Worm (Caenorhabditis elegans) whole organism, L2 larva: ENCODE results near the gene cgt-2.
"Not testable (repeated sequence)": the region's sequence is repeated elsewhere in the genome, so short reads cannot be mapped to it uniquely, and the experiment has no call there.

ENCODE experiments used
- C34F6.9 ChIP-seq: fragments of 150-350 bp; optimal IDR thresholded peaks from 2 replicates; lab custom pipeline; 2014; ENCODE audit warnings: missing biosample characterization, missing genetic modification characterization
- F13H6.1 ChIP-seq: sonication (generic microtip); optimal IDR thresholded peaks from 2 replicates; lab custom pipeline; 2016; ENCODE audit warnings: missing genetic modification characterization, missing compliant biosample characterization
- R02D3.7 ChIP-seq: fragments of 150-350 bp; optimal IDR thresholded peaks from 2 replicates; lab custom pipeline; 2014; ENCODE audit warnings: missing biosample characterization, missing genetic modification characterization
- Y55F3AM.14 ChIP-seq: fragments of 200-800 bp; sonication (Bioruptor generic); optimal IDR thresholded peaks from 2 replicates; lab custom pipeline; 2018; ENCODE audit warnings: mild to moderate bottlenecking, missing genetic modification characterization, missing compliant biosample characterization
- ZK546.5 ChIP-seq: sonication (generic microtip); optimal IDR thresholded peaks from 2 replicates; lab custom pipeline; 2017; ENCODE audit warnings: missing biosample characterization, missing genetic modification characterization
- alr-1 ChIP-seq: fragments of 150-350 bp; optimal IDR thresholded peaks from 2 replicates; lab custom pipeline; 2014; ENCODE audit warnings: missing biosample characterization, missing genetic modification characterization
- aly-2 ChIP-seq: fragments of 150-350 bp; optimal IDR thresholded peaks from 2 replicates; lab custom pipeline; 2014; ENCODE audit warnings: missing biosample characterization, missing genetic modification characterization
- ama-1 ChIP-seq: fragments of 150-350 bp; optimal IDR thresholded peaks from 2 replicates; lab custom pipeline; 2018; ENCODE audit warnings: inconsistent platforms
- blmp-1 ChIP-seq: sonication (generic microtip); optimal IDR thresholded peaks from 2 replicates; lab custom pipeline; 2017; ENCODE audit warnings: missing genetic modification characterization, mild to moderate bottlenecking, missing compliant biosample characterization, antibody characterized with exemption, moderate library complexity; ENCODE audit not compliant: insufficient read depth
- ceh-82 ChIP-seq: fragments of 150-350 bp; optimal IDR thresholded peaks from 2 replicates; lab custom pipeline; 2014; ENCODE audit warnings: missing biosample characterization, missing genetic modification characterization
- crh-2 ChIP-seq: sonication (generic microtip); optimal IDR thresholded peaks from 2 replicates; lab custom pipeline; 2017; ENCODE audit warnings: missing biosample characterization, missing genetic modification characterization
- dmd-4 ChIP-seq: sonication (generic microtip); optimal IDR thresholded peaks from 2 replicates; lab custom pipeline; 2017; ENCODE audit warnings: missing biosample characterization, missing genetic modification characterization
- egl-27 ChIP-seq: sonication (generic microtip); optimal IDR thresholded peaks from 3 replicates; lab custom pipeline; 2017; ENCODE audit warnings: missing biosample characterization, missing genetic modification reagents, missing genetic modification characterization
- elt-1 ChIP-seq: fragments of 150-350 bp; optimal IDR thresholded peaks from 2 replicates; lab custom pipeline; 2014; ENCODE audit warnings: missing biosample characterization, missing genetic modification characterization
- fos-1 ChIP-seq: fragments of 150-350 bp; optimal IDR thresholded peaks from 2 replicates; lab custom pipeline; 2014; ENCODE audit warnings: missing biosample characterization, missing genetic modification characterization
- gmeb-1 ChIP-seq: fragments of 150-350 bp; optimal IDR thresholded peaks from 2 replicates; lab custom pipeline; 2014; ENCODE audit warnings: missing biosample characterization, missing genetic modification characterization
- lin-11 ChIP-seq: fragments of 150-350 bp; sonication (generic microtip); optimal IDR thresholded peaks from 2 replicates; lab custom pipeline; 2014; ENCODE audit warnings: missing biosample characterization, missing genetic modification characterization, inconsistent platforms, mixed read lengths
- lin-13 ChIP-seq: fragments of 150-350 bp; optimal IDR thresholded peaks from 2 replicates; lab custom pipeline; 2014; ENCODE audit warnings: missing biosample characterization, missing genetic modification reagents, missing genetic modification characterization
- lin-39 ChIP-seq: fragments of 150-350 bp; optimal IDR thresholded peaks from 2 replicates; lab custom pipeline; 2014; ENCODE audit warnings: missing biosample characterization, missing genetic modification reagents, missing genetic modification characterization
- lsy-2 ChIP-seq, 2 experiments: fragments of 150-350 bp in 1 of 2; sonication (generic microtip) in 1 of 2; optimal IDR thresholded peaks; 2 replicates each; lab custom pipeline; 2014 to 2017; ENCODE audit warnings: missing biosample characterization in 2 of 2, missing genetic modification characterization in 2 of 2
- mab-5 ChIP-seq: fragments of 150-350 bp; optimal IDR thresholded peaks from 2 replicates; lab custom pipeline; 2014; ENCODE audit warnings: missing biosample characterization, missing genetic modification characterization
- mbf-1 ChIP-seq: sonication (generic microtip); optimal IDR thresholded peaks from 2 replicates; lab custom pipeline; 2017; ENCODE audit warnings: missing biosample characterization, missing genetic modification characterization
- mdl-1 ChIP-seq, 2 experiments: fragments of 150-350 bp in 1 of 2; sonication (generic microtip) in 1 of 2; optimal IDR thresholded peaks; 2 replicates each; lab custom pipeline; 2017; ENCODE audit warnings: missing biosample characterization in 2 of 2, missing genetic modification characterization in 2 of 2
- nhr-10 ChIP-seq: sonication (generic microtip); optimal IDR thresholded peaks from 2 replicates; lab custom pipeline; 2017; ENCODE audit warnings: missing biosample characterization, missing genetic modification characterization
- nhr-12 ChIP-seq: fragments of 150-350 bp; optimal IDR thresholded peaks from 2 replicates; lab custom pipeline; 2014; ENCODE audit warnings: missing biosample characterization, missing genetic modification characterization
- nhr-129 ChIP-seq: fragments of 150-350 bp; optimal IDR thresholded peaks from 2 replicates; lab custom pipeline; 2014; ENCODE audit warnings: missing biosample characterization, missing genetic modification characterization
- nhr-21 ChIP-seq: fragments of 150-350 bp; optimal IDR thresholded peaks from 2 replicates; lab custom pipeline; 2014; ENCODE audit warnings: missing biosample characterization, missing genetic modification characterization
- nhr-23 ChIP-seq: fragments of 150-350 bp; optimal IDR thresholded peaks from 2 replicates; lab custom pipeline; 2014; ENCODE audit warnings: missing biosample characterization, missing genetic modification reagents, missing genetic modification characterization
- nhr-237 ChIP-seq: fragments of 150-350 bp; optimal IDR thresholded peaks from 2 replicates; lab custom pipeline; 2014; ENCODE audit warnings: missing biosample characterization, missing genetic modification characterization
- nhr-25 ChIP-seq: fragments of 150-350 bp; sonication (generic microtip); optimal IDR thresholded peaks from 3 replicates; lab custom pipeline; 2014; ENCODE audit warnings: missing biosample characterization, missing genetic modification characterization
- nhr-6 ChIP-seq: fragments of 150-350 bp; optimal IDR thresholded peaks from 2 replicates; lab custom pipeline; 2014; ENCODE audit warnings: missing biosample characterization, missing genetic modification characterization
- peb-1 ChIP-seq: fragments of 150-350 bp; optimal IDR thresholded peaks from 2 replicates; lab custom pipeline; 2014; ENCODE audit warnings: missing biosample characterization, missing genetic modification characterization
- sem-4 ChIP-seq: fragments of 150-350 bp; optimal IDR thresholded peaks from 2 replicates; lab custom pipeline; 2014; ENCODE audit warnings: missing biosample characterization, missing genetic modification reagents, missing genetic modification characterization
- skn-1 ChIP-seq: sonication (generic microtip); optimal IDR thresholded peaks from 2 replicates; lab custom pipeline; 2017; ENCODE audit warnings: missing biosample characterization, missing genetic modification characterization
- sma-3 ChIP-seq: sonication (generic microtip); optimal IDR thresholded peaks from 2 replicates; lab custom pipeline; 2016; ENCODE audit warnings: missing genetic modification reagents, missing genetic modification characterization, missing compliant biosample characterization
- sma-9 ChIP-seq, 2 experiments: fragments of 150-350 bp in 1 of 2; sonication (generic microtip) in 1 of 2; optimal IDR thresholded peaks; 2 replicates each; lab custom pipeline; 2014 to 2016; ENCODE audit warnings: missing genetic modification characterization in 2 of 2, mild to moderate bottlenecking in 1 of 2, missing biosample characterization in 1 of 2, missing compliant biosample characterization in 1 of 2, missing genetic modification reagents in 1 of 2, moderate library complexity in 1 of 2
- unc-39 ChIP-seq: fragments of 150-350 bp; optimal IDR thresholded peaks from 2 replicates; lab custom pipeline; 2014; ENCODE audit warnings: missing biosample characterization, missing genetic modification characterization
- unc-55 ChIP-seq: fragments of 150-350 bp; sonication (generic microtip); optimal IDR thresholded peaks from 3 replicates; lab custom pipeline; 2014; ENCODE audit warnings: missing biosample characterization, missing genetic modification reagents, missing genetic modification characterization
- unc-62 ChIP-seq: fragments of 150-350 bp; optimal IDR thresholded peaks from 2 replicates; lab custom pipeline; 2014; ENCODE audit warnings: missing biosample characterization, missing genetic modification reagents, missing genetic modification characterization
- ztf-4 ChIP-seq: fragments of 150-350 bp; optimal IDR thresholded peaks from 2 replicates; lab custom pipeline; 2014; ENCODE audit warnings: missing biosample characterization, missing genetic modification characterization

The cgt-2 gene

ce11 chrX:17694669-17695282 is at the start of gene cgt-2:
Gene cgt-2, plus strand, starts transcription at chrX:17695232.
- TF ChIP-seq nhr-237 (tag; lab: Kevin White, UChicago) (no peak), C34F6.9 (tag; lab: Kevin White, UChicago) (no peak), lsy-2 (tag; optimal IDR thresholded peaks at IDR 0.05; lab: Kevin White, UChicago) (no peak), sma-3 (GFP tag; lab: Kevin White, UChicago) (no peak), Y55F3AM.14 (no peak), unc-39 (tag; lab: Kevin White, UChicago) (no peak), skn-1 (peak; percentile 72), sem-4 (tag; lab: Kevin White, UChicago) (no peak), ceh-82 (no peak), gmeb-1 (tag; lab: Kevin White, UChicago) (no peak), crh-2 (peak; percentile 20), elt-1 (tag; lab: Kevin White, UChicago) (no peak), blmp-1 (no peak), nhr-23 (tag; lab: Kevin White, UChicago) (no peak), unc-62 (GFP tag; lab: Kevin White, UChicago) (no peak), unc-55 (no peak), F13H6.1 (tag; lab: Kevin White, UChicago) (no peak), fos-1 (peak; percentile 77), ztf-4 (tag; lab: Kevin White, UChicago) (no peak), aly-2 (tag; lab: Kevin White, UChicago) (no peak), egl-27 (tag; lab: Kevin White, UChicago) (no peak), nhr-6 (tag; lab: Kevin White, UChicago) (no peak), mbf-1 (tag; lab: Kevin White, UChicago) (no peak)

ce11 chrX:17649380-17649779 is 45.7 kb upstream of the cgt-2 start, which contains the start of gene tmem-218:
Gene tmem-218, plus strand, starts transcription at chrX:17649680.
- not testable (repeated sequence) for TF ChIP-seq sma-9 (GFP tag; optimal IDR thresholded peaks at IDR 0.05; lab: Kevin White, UChicago); sma-9 (tag; optimal IDR thresholded peaks at IDR 0.05; lab: Kevin White, UChicago); mdl-1 (tag; optimal IDR thresholded peaks at IDR 0.05; lab: Kevin White, UChicago); gmeb-1 (tag; lab: Kevin White, UChicago)

ce11 chrX:17662146-17662545 is 32.9 kb upstream of the cgt-2 start, which contains the start of gene nlp-6:
Gene nlp-6, plus strand, starts transcription at chrX:17662446.
- TF ChIP-seq F13H6.1 (tag; lab: Kevin White, UChicago) (no peak), ztf-4 (tag; lab: Kevin White, UChicago) (no peak), nhr-6 (tag; lab: Kevin White, UChicago) (no peak), lin-13 (GFP tag; lab: Kevin White, UChicago) (no peak), lin-11 (tag; lab: Kevin White, UChicago) (no peak), mab-5 (no peak), R02D3.7 (tag; lab: Kevin White, UChicago) (no peak), unc-55 (no peak), mbf-1 (tag; lab: Kevin White, UChicago) (no peak), blmp-1 (no peak)

- peak; percentile 21 for TF ChIP-seq C34F6.9 (tag; lab: Kevin White, UChicago)
- no peak for TF ChIP-seq blmp-1
- no peak for TF ChIP-seq nhr-21 (tag; lab: Kevin White, UChicago)
- peak; percentile 37 for TF ChIP-seq sma-9 (GFP tag; optimal IDR thresholded peaks at IDR 0.05; lab: Kevin White, UChicago)
- TF ChIP-seq sma-9 (tag; optimal IDR thresholded peaks at IDR 0.05; lab: Kevin White, UChicago), result no peak
- TF ChIP-seq ZK546.5 (tag; lab: Kevin White, UChicago), result no peak
- no peak for TF ChIP-seq peb-1
- no peak for TF ChIP-seq nhr-23 (tag; lab: Kevin White, UChicago)
- no peak for TF ChIP-seq dmd-4 (tag; lab: Kevin White, UChicago)
- no peak for TF ChIP-seq skn-1
- TF ChIP-seq alr-1 (tag; lab: Kevin White, UChicago), result no peak
- no peak for TF ChIP-seq nhr-12
- TF ChIP-seq nhr-6 (tag; lab: Kevin White, UChicago), result no peak
- TF ChIP-seq nhr-25 (tag; lab: Kevin White, UChicago), result no peak
- TF ChIP-seq nhr-129 (tag; lab: Kevin White, UChicago), result peak; percentile 57
- no peak for TF ChIP-seq ceh-82
- no peak for TF ChIP-seq nhr-10 (tag; lab: Kevin White, UChicago)
- no peak for TF ChIP-seq aly-2 (tag; lab: Kevin White, UChicago)
- no peak for TF ChIP-seq ama-1 (lab: Kevin White, UChicago)
- no peak for TF ChIP-seq lin-39
- no peak for TF ChIP-seq unc-55
- peak; percentile 55 for TF ChIP-seq F13H6.1 (tag; lab: Kevin White, UChicago)
Measured at ce11 chrX:17667288-17667687, 27.7 kb upstream of the cgt-2 start.
